Fruit fly (Drosophila melanogaster): ENCODE measurements around the gene Gr5a.

The Gr5a gene

dm6 chrX:5672243-5673051 lies 8.0 kb upstream of the Gr5a start, which contains the start of gene RpL35:
Gene RpL35 (plus strand): TSS chrX:5672401.
- no peak for TF ChIP-seq CG8478 (optimal IDR thresholded peaks at IDR 0.05)
- TF ChIP-seq CTCF (optimal IDR thresholded peaks at IDR 0.05): no peak

DNA sequence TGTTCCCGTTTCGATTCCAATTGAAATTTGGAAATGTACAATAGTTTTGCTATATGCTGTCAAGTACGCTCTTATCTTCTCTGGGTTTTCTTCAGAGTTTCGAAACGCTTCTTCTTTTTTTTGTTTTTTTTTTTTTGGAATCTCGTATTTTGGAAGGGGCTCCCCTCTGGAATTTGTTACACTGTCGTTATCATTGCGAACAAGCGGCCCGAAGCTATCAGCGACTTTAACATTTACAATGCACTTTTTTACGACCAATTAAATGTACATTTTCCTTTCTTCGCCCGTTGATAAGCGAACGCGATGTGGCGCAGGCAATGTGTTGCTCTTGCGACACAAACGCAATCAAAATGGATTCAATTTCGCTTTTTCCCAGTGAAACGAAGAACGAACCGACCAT lies 3.6 kb upstream of the Gr5a start:
- no peak for TF ChIP-seq CG8478 (optimal IDR thresholded peaks at IDR 0.05)
- TF ChIP-seq CTCF (optimal IDR thresholded peaks at IDR 0.05): no peak

- TF ChIP-seq CTCF (optimal IDR thresholded peaks at IDR 0.05): no peak
- no peak for TF ChIP-seq CG8478 (optimal IDR thresholded peaks at IDR 0.05)
These were observed 2.8 kb upstream of the Gr5a start for dm6 chrX:5677400-5678177.

- no peak for TF ChIP-seq CTCF (optimal IDR thresholded peaks at IDR 0.05)
- TF ChIP-seq CG8478 (optimal IDR thresholded peaks at IDR 0.05): no peak
These were observed 2.3 kb upstream of the Gr5a start for dm6 chrX:5678178-5678470.

DNA sequence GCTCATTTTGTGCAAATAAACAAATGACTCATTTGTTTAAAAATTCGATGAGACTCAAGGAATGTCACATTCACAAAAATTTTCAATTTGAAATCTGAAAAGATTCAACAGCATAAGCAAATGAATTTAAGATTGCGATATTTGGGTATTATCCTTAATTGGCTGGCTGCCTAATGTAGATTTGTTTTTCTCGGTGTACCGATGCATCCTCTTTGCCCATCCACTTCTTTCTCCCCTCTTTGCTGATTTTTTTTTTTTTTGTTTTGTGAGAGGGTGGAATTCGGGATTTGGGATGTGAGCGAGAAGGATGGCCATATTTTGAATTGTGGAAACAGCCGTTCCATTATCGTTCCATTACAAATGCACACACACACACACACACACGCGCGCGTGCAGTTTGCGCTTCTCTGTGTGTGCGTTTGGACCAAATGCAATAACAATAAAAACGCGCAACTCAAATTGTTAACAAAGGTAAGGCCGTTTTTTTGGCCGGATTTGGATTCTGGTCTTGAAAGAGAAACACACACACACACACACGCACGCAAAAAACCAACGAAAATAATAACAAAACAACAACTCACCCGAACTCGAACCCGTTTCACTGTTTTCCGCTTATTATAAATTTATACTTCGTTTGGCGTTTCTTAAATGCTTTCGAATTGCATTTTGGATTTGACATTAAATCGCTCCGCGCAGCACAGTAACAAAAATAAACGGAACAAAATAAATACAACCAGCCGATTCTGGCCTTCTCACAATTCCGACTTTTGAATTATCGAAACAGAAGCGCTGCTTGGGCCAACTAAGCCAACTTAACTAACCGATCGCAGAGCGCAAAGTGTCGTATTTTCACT lies 1.1 kb upstream of the Gr5a start:
- TF ChIP-seq CTCF (optimal IDR thresholded peaks at IDR 0.05): no peak
- no peak for TF ChIP-seq CG8478 (optimal IDR thresholded peaks at IDR 0.05)

- no peak for TF ChIP-seq CTCF (optimal IDR thresholded peaks at IDR 0.05)
- TF ChIP-seq CG8478 (optimal IDR thresholded peaks at IDR 0.05): no peak
These were observed 2.5 kb downstream of the Gr5a start, which contains the start of gene CG42449 for dm6 chrX:5682940-5683339. Gene CG42449 (plus strand): TSS chrX:5683240.

DNA sequence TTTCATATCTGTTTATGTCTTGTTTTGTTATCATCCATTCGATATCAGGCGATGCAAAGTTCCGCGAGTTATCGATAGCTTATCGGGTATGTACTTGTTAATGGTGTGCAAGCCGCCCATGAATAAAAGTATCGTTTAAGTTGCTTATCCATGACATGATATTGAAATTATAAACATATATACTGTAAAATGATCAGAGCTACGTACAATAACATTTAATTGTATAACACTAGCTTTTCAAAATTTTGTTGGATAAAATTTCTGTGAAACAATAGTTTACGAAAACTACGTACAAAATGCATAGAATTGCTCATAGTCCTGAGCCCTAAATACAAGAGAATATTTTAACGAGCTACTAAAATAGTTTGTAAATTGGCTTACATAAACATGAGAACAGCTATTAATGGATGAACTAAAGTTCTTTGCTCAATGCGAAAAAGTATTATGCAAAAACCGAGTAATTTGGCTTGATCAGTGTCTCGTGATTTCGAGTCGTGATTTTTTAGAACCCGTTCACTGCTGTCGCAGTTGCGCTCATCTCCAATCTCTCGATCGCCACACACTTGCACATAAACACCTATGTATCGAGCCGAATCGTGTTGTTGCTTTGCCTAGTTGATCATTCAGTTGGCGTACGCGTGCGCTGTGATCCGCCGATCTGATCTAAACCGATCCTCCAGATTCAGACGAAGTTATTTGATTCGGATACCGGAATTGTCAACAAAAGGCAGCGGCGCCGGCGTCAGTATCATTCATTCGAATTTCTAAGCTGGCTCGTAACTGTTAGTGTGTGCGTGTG lies 9.2 kb downstream of the Gr5a start, which contains the start of the genes PGAP1 and cv:
Gene PGAP1 (minus strand): TSS at position 57 of the 799 bp plus-strand sequence.
Gene cv (plus strand): TSS at position 586 of the 799 bp plus-strand sequence.
- TF ChIP-seq CG8478 (optimal IDR thresholded peaks at IDR 0.05) (no peak), CTCF (optimal IDR thresholded peaks at IDR 0.05) (no peak)

DNA sequence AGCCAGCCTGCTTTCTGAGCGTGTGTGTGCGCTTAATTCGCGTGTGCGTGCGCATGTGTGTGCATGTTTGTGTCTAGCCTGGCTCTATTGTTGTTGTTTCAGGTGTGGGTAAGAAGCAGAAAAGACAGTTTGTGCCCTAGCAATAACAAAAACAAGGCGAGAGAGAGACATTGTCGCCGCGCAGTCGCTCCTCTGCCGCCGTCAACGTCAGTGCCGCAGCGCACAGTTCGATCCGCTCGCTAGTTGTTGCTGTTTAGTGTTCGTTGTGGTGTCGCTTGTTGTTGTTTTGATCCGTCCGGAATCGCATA lies 9.8 kb downstream of the Gr5a start:
- no peak for TF ChIP-seq CG8478 (optimal IDR thresholded peaks at IDR 0.05)
- no peak for TF ChIP-seq CTCF (optimal IDR thresholded peaks at IDR 0.05)

DNA sequence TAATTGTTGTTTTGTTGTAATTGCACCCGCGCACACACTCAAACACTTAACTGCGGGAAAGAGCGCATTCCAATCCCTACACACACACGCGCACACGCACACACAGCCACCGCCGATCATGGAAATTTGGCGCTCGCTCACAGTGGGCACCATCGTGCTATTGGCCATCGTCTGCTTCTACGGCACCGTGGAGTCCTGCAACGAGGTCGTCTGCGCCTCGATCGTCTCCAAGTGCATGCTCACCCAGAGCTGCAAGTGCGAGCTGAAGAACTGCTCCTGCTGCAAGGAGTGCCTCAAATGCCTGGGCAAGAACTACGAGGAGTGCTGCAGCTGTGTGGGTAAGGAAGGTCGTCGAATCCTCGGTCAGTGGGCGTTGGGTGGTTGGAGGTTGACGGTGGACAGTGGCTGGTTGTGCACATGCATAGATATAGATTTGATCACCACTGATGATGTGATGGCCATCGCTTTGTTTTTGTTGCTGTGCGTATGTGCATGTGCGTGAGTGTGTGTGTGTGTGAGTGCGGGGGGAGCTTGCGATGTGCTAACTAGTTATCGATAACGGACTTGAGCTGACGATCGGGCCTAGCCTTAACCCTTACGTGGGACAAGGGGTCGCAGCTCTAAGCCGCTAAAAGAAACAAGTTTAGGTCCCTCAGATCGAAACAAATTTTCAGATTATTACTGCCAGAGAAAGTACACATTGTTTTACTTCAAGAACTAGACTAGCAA lies 10.4 kb downstream of the Gr5a start:
- TF ChIP-seq CTCF (optimal IDR thresholded peaks at IDR 0.05) (no peak), CG8478 (optimal IDR thresholded peaks at IDR 0.05) (no peak)

- TF ChIP-seq CTCF (optimal IDR thresholded peaks at IDR 0.05) (no peak), CG8478 (optimal IDR thresholded peaks at IDR 0.05) (no peak)
These were observed 14.6 kb downstream of the Gr5a start, which contains the start of gene CG3149 for dm6 chrX:5695035-5695434. Gene CG3149 (minus strand): TSS chrX:5695205.

DNA sequence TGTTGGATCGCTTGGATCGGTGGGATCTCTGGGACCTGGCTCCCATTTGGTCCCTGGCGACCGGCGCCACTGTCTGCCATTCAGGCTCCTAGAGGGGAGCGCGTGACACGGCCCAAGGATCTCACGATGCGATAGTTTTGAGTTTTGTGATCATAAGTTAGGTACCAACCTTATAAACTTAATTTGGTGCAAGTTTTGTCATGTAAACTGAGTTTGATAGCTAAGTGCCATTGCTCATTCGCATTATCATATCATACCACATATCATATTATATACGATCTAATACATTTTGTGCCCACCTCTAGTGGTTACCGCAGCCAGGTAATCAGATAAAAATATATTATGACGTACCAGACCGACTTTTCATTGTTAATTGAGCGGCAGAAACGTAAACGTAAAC lies 15.5 kb downstream of the Gr5a start:
- TF ChIP-seq CG8478 (optimal IDR thresholded peaks at IDR 0.05): no peak
- TF ChIP-seq CTCF (optimal IDR thresholded peaks at IDR 0.05): no peak

DNA sequence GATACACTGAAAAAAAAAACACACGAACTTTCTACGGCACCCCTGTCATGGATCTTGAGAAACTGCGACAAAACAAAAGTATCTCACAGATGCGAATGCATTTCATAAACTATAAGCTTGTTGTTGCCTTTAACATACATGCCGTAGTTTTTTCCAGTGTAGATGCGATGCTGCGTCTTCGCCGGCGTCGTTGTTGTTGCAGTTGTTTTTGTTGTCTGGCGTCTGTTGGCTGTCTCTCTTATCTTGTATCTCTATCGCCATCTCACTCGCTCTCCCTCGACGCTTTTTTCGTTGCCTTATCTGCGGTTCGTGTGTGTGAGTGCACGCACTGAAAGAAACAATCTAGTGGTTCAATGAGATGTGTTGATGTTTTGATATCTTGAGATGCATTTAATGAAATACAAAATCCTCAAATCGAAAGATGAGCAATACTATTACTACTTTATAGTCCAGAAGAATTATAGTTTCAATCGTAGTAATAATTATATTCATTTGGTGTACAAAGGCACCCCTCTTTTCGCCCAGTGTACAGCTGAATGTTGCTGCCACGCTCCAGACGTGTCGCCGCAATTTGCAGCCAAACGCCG lies 16.1 kb downstream of the Gr5a start:
- TF ChIP-seq CTCF (optimal IDR thresholded peaks at IDR 0.05) (no peak), CG8478 (optimal IDR thresholded peaks at IDR 0.05) (no peak)

- TF ChIP-seq CTCF (optimal IDR thresholded peaks at IDR 0.05) (no peak), CG8478 (optimal IDR thresholded peaks at IDR 0.05) (no peak)
These were observed 17.8 kb downstream of the Gr5a start, which contains the start of gene AdamTS-B for dm6 chrX:5698087-5698727. Gene AdamTS-B (plus strand): TSS chrX:5698557.

Data from S2 (cell line).